Worm (Caenorhabditis elegans): ENCODE results near the gene srg-46.

ce11 chrV:13396426-13396825 lies 32.9 kb downstream of the srg-46 start:
- TF ChIP-seq F13H6.1 (tag; optimal IDR thresholded peaks at IDR 0.05) (no peak), nhr-237 (tag; optimal IDR thresholded peaks at IDR 0.05) (no peak), peb-1 (tag; optimal IDR thresholded peaks at IDR 0.05) (no peak), nhr-10 (tag; optimal IDR thresholded peaks at IDR 0.05) (no peak), ceh-82 (tag; optimal IDR thresholded peaks at IDR 0.05) (no peak), nhr-12 (tag; optimal IDR thresholded peaks at IDR 0.05) (no peak), zag-1 (tag; optimal IDR thresholded peaks at IDR 0.05) (peak; percentile 48), ama-1 (optimal IDR thresholded peaks at IDR 0.05) (no peak), snpc-4 (tag; optimal IDR thresholded peaks at IDR 0.05) (no peak), blmp-1 (tag; optimal IDR thresholded peaks at IDR 0.05; ENCODE audit: insufficient read depth) (no peak)
